Worm (Caenorhabditis elegans): Measurements from ENCODE around the gene srw-12.

DNA sequence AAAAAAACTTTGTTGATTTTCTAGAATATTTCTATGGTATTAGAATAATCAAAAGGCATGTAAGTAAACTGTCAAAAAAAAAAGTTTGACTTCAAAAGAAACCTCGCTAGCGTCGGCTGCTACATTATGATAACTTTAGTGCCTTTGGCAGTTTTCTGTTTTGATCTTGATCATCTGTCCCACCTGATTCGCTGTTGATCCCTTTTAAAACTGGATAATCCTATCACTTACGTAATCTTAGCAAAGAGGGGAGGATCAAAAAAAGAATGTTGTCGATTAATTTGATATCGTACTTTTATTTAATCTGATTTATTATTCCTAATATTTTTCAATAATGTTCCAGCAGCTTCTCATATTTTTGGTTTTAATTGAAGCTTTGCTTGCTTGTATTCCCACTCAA lies 21.5 kb upstream of the srw-12 start, which contains the start of gene M01B2.8:
- no peak for TF ChIP-seq ztf-11 (tag; optimal IDR thresholded peaks at IDR 0.05)
- TF ChIP-seq lin-39 (tag; optimal IDR thresholded peaks at IDR 0.05), result no peak
- no peak for TF ChIP-seq fkh-10 (GFP tag; optimal IDR thresholded peaks at IDR 0.05)
